Worm (Caenorhabditis elegans) whole organism, young adult: ENCODE measurements around the gene T28H11.8.

ENCODE experiments used
- F10E7.11 ChIP-seq: sonication (generic microtip); optimal IDR thresholded peaks from 2 replicates; lab custom pipeline; 2017; ENCODE audit warnings: mild to moderate bottlenecking, missing genetic modification characterization, moderate library complexity, missing compliant biosample characterization
- akir-1 ChIP-seq: fragments of 200-800 bp; sonication (Bioruptor generic); optimal IDR thresholded peaks from 2 replicates; lab custom pipeline; 2018; ENCODE audit warnings: mild to moderate bottlenecking, missing genetic modification characterization, moderate library complexity, missing compliant biosample characterization
- cebp-1 ChIP-seq, 2 experiments: fragments of 200-800 bp in 1 of 2; sonication (Bioruptor generic) in 1 of 2; sonication (generic microtip) in 1 of 2; IDR thresholded peaks in 1 of 2; optimal IDR thresholded peaks in 1 of 2; 2 replicates each; pipeline versions ENCODE4 v1.3.6 to Lab custom; 2017 to 2022; ENCODE audit warnings: missing compliant biosample characterization in 2 of 2, missing genetic modification characterization in 2 of 2, mild to moderate bottlenecking in 1 of 2, missing genetic modification reagents in 1 of 2, moderate library complexity in 1 of 2
- ceh-79 ChIP-seq: sonication (generic microtip); optimal IDR thresholded peaks from 2 replicates; lab custom pipeline; 2017; ENCODE audit warnings: mild to moderate bottlenecking, missing genetic modification characterization, missing compliant biosample characterization
- ceh-91 ChIP-seq: fragments of 200-800 bp; sonication (Bioruptor generic); IDR thresholded peaks from 2 replicates; pipeline ENCODE4 v1.3.6; 2022; ENCODE audit warnings: missing genetic modification reagents, missing genetic modification characterization, missing compliant biosample characterization
- egl-18 ChIP-seq: fragments of 200-800 bp; sonication (Bioruptor generic); IDR thresholded peaks from 2 replicates; pipeline ENCODE4 v1.3.6; 2022; ENCODE audit warnings: missing genetic modification reagents, missing genetic modification characterization, missing compliant biosample characterization
- hmg-1.2 ChIP-seq: fragments of 200-800 bp; sonication (Bioruptor generic); IDR thresholded peaks from 2 replicates; pipeline ENCODE4 v1.3.6; 2022; ENCODE audit warnings: missing genetic modification reagents, missing genetic modification characterization, missing compliant biosample characterization
- lin-26 ChIP-seq: fragments of 200-800 bp; sonication (Bioruptor generic); IDR thresholded peaks from 2 replicates; pipeline ENCODE4 v1.3.6; 2022; ENCODE audit warnings: missing genetic modification reagents, missing genetic modification characterization, missing compliant biosample characterization
- lsl-1 ChIP-seq: fragments of 200-800 bp; sonication (Bioruptor generic); optimal IDR thresholded peaks from 2 replicates; lab custom pipeline; 2018; ENCODE audit warnings: mild to moderate bottlenecking, missing genetic modification characterization, moderate library complexity, missing compliant biosample characterization
- mel-28 ChIP-seq: sonication (generic microtip); optimal IDR thresholded peaks from 2 replicates; lab custom pipeline; 2016; ENCODE audit warnings: borderline replicate concordance, mild to moderate bottlenecking, missing genetic modification characterization, missing compliant biosample characterization
- nhr-179 ChIP-seq: sonication (generic microtip); optimal IDR thresholded peaks from 2 replicates; lab custom pipeline; 2016; ENCODE audit warnings: mild to moderate bottlenecking, missing genetic modification characterization, missing compliant biosample characterization
- nhr-90 ChIP-seq: sonication (generic microtip); optimal IDR thresholded peaks from 2 replicates; lab custom pipeline; 2016; ENCODE audit warnings: missing genotype, mild to moderate bottlenecking, missing genetic modification characterization, missing compliant biosample characterization
- tbx-9 ChIP-seq: sonication (generic microtip); optimal IDR thresholded peaks from 2 replicates; lab custom pipeline; 2016; ENCODE audit warnings: borderline replicate concordance, missing genetic modification characterization, inconsistent platforms, missing compliant biosample characterization
- unc-130 ChIP-seq: sonication (generic microtip); optimal IDR thresholded peaks from 2 replicates; lab custom pipeline; 2016; ENCODE audit warnings: missing genetic modification reagents, missing genetic modification characterization, missing compliant biosample characterization

ce11 chrIV:4995842-4996241 lies 24.6 kb downstream of the T28H11.8 start, which contains the start of gene ssq-2:
- no peak for TF ChIP-seq nhr-90
- TF ChIP-seq ceh-79 (tag; lab: Kevin White, UChicago), result no peak
- no peak for TF ChIP-seq unc-130
- TF ChIP-seq ceh-91 (GFP tag; lab: Robert Waterston, UW), result no peak
- no peak for TF ChIP-seq F10E7.11
- no peak for TF ChIP-seq egl-18 (GFP tag; lab: Robert Waterston, UW)
- no peak for TF ChIP-seq lsl-1 (GFP tag; lab: Kevin White, UChicago)
- no peak for TF ChIP-seq lin-26 (GFP tag; lab: Robert Waterston, UW)
- no peak for TF ChIP-seq hmg-1.2 (GFP tag; lab: Robert Waterston, UW)
- no peak for TF ChIP-seq akir-1 (GFP tag; lab: Kevin White, UChicago)
- TF ChIP-seq mel-28, result no peak
- TF ChIP-seq tbx-9 (tag; lab: Kevin White, UChicago), result no peak
- TF ChIP-seq nhr-179 (tag; lab: Kevin White, UChicago), result no peak
- no peak for TF ChIP-seq cebp-1 (GFP tag; IDR thresholded peaks at IDR 0.05; lab: Robert Waterston, UW)
- no peak for TF ChIP-seq cebp-1 (tag; optimal IDR thresholded peaks at IDR 0.05; lab: Kevin White, UChicago)
